Worm (Caenorhabditis elegans) whole organism, L3 larva: ENCODE measurements around the gene E02H1.5.
A peak's percentile ranks its signal among the peaks of the same experiment; 100 is the strongest.

Experiments used
- R02D3.7 ChIP-seq: fragments of 150-350 bp; optimal IDR thresholded peaks from 2 replicates; lab custom pipeline; 2014; ENCODE audit warnings: missing biosample characterization, missing genetic modification characterization
- ZK546.5 ChIP-seq: sonication (generic microtip); optimal IDR thresholded peaks from 2 replicates; lab custom pipeline; 2017; ENCODE audit warnings: missing biosample characterization, missing genetic modification characterization
- aly-2 ChIP-seq: fragments of 150-350 bp; optimal IDR thresholded peaks from 2 replicates; lab custom pipeline; 2014; ENCODE audit warnings: missing biosample characterization, missing genetic modification characterization
- ama-1 ChIP-seq: fragments of 150-350 bp; optimal IDR thresholded peaks from 2 replicates; lab custom pipeline; 2018
- ceh-16 ChIP-seq: sonication (generic microtip); optimal IDR thresholded peaks from 2 replicates; lab custom pipeline; 2017; ENCODE audit warnings: missing biosample characterization, missing genetic modification characterization
- ceh-28 ChIP-seq: fragments of 150-350 bp; optimal IDR thresholded peaks from 2 replicates; lab custom pipeline; 2014; ENCODE audit warnings: missing biosample characterization, missing genetic modification reagents, missing genetic modification characterization
- ceh-82 ChIP-seq: fragments of 150-350 bp; optimal IDR thresholded peaks from 2 replicates; lab custom pipeline; 2014; ENCODE audit warnings: missing biosample characterization, missing genetic modification characterization
- ceh-9 ChIP-seq: sonication (generic microtip); optimal IDR thresholded peaks from 2 replicates; lab custom pipeline; 2018; ENCODE audit warnings: missing biosample characterization, missing genetic modification characterization
- daf-12 ChIP-seq: fragments of 150-350 bp; optimal IDR thresholded peaks from 2 replicates; lab custom pipeline; 2014; ENCODE audit warnings: missing biosample characterization, missing genetic modification reagents, missing genetic modification characterization
- egl-27 ChIP-seq: sonication (generic microtip); optimal IDR thresholded peaks from 4 replicates; lab custom pipeline; 2017; ENCODE audit warnings: missing biosample characterization, missing genetic modification reagents, missing genetic modification characterization
- egl-5 ChIP-seq: fragments of 150-350 bp; optimal IDR thresholded peaks from 2 replicates; lab custom pipeline; 2017; ENCODE audit warnings: missing biosample characterization, missing genetic modification reagents, missing genetic modification characterization, inconsistent platforms
- elt-1 ChIP-seq: fragments of 150-350 bp; optimal IDR thresholded peaks from 2 replicates; lab custom pipeline; 2014; ENCODE audit warnings: missing biosample characterization, missing genetic modification characterization
- elt-2 ChIP-seq: sonication (generic microtip); optimal IDR thresholded peaks from 2 replicates; lab custom pipeline; 2016; ENCODE audit warnings: missing genetic modification reagents, mild to moderate bottlenecking, missing genetic modification characterization, missing compliant biosample characterization
- elt-3 ChIP-seq, 3 experiments: fragments of 150-350 bp in 1 of 3; sonication (generic microtip) in 2 of 3; optimal IDR thresholded peaks; 2 replicates in 2 of 3; 4 replicates in 1 of 3; lab custom pipeline; 2014 to 2017; ENCODE audit warnings: missing biosample characterization in 3 of 3, missing genetic modification characterization in 3 of 3
- eor-1 ChIP-seq, 2 experiments: fragments of 150-350 bp; optimal IDR thresholded peaks; 2 replicates each; lab custom pipeline; 2014 to 2018; ENCODE audit warnings: missing biosample characterization in 2 of 2, missing genetic modification characterization in 2 of 2
- fkh-10 ChIP-seq: sonication (generic microtip); optimal IDR thresholded peaks from 2 replicates; lab custom pipeline; 2017; ENCODE audit warnings: missing biosample characterization, missing genetic modification reagents, missing genetic modification characterization
- fkh-2 ChIP-seq: fragments of 150-350 bp; optimal IDR thresholded peaks from 2 replicates; lab custom pipeline; 2014; ENCODE audit warnings: missing biosample characterization, missing genetic modification reagents, missing genetic modification characterization
- fos-1 ChIP-seq: fragments of 150-350 bp; optimal IDR thresholded peaks from 2 replicates; lab custom pipeline; 2014; ENCODE audit warnings: missing biosample characterization, missing genetic modification characterization
- hmg-11 ChIP-seq: sonication (generic microtip); optimal IDR thresholded peaks from 2 replicates; lab custom pipeline; 2016; ENCODE audit warnings: missing genetic modification characterization, missing compliant biosample characterization
- jun-1 ChIP-seq: fragments of 150-350 bp; optimal IDR thresholded peaks from 2 replicates; lab custom pipeline; 2014; ENCODE audit warnings: missing biosample characterization, missing genetic modification reagents, missing genetic modification characterization
- lin-15B ChIP-seq: fragments of 150-350 bp; optimal IDR thresholded peaks from 2 replicates; lab custom pipeline; 2014; ENCODE audit warnings: missing biosample characterization, missing genetic modification characterization
- lin-39 ChIP-seq: fragments of 150-350 bp; optimal IDR thresholded peaks from 2 replicates; lab custom pipeline; 2018; ENCODE audit warnings: missing biosample characterization, missing genetic modification reagents, missing genetic modification characterization
- lsy-12 ChIP-seq: sonication (generic microtip); optimal IDR thresholded peaks from 2 replicates; lab custom pipeline; 2016; ENCODE audit warnings: mild to moderate bottlenecking, missing genetic modification characterization, missing compliant biosample characterization
- mdl-1 ChIP-seq: fragments of 150-350 bp; optimal IDR thresholded peaks from 2 replicates; lab custom pipeline; 2014; ENCODE audit warnings: missing biosample characterization, missing genetic modification characterization
- mml-1 ChIP-seq: fragments of 150-350 bp; sonication (generic microtip); optimal IDR thresholded peaks from 3 replicates; lab custom pipeline; 2014; ENCODE audit warnings: missing biosample characterization, missing genetic modification characterization
- nfya-1 ChIP-seq: sonication (generic microtip); optimal IDR thresholded peaks from 2 replicates; lab custom pipeline; 2017; ENCODE audit warnings: missing genetic modification characterization, mild to moderate bottlenecking, missing compliant biosample characterization, antibody characterized with exemption, moderate library complexity; ENCODE audit not compliant: insufficient read depth
- nhr-11 ChIP-seq: fragments of 150-350 bp; optimal IDR thresholded peaks from 2 replicates; lab custom pipeline; 2014; ENCODE audit warnings: missing biosample characterization, missing genetic modification characterization
- nhr-12 ChIP-seq: fragments of 150-350 bp; optimal IDR thresholded peaks from 2 replicates; lab custom pipeline; 2014; ENCODE audit warnings: missing biosample characterization, missing genetic modification characterization
- nhr-23 ChIP-seq: fragments of 150-350 bp; optimal IDR thresholded peaks from 2 replicates; lab custom pipeline; 2014; ENCODE audit warnings: missing biosample characterization, missing genetic modification reagents, missing genetic modification characterization
- nhr-237 ChIP-seq: fragments of 150-350 bp; optimal IDR thresholded peaks from 2 replicates; lab custom pipeline; 2014; ENCODE audit warnings: missing biosample characterization, missing genetic modification characterization
- nhr-25 ChIP-seq: sonication (generic microtip); optimal IDR thresholded peaks from 2 replicates; lab custom pipeline; 2017; ENCODE audit warnings: missing biosample characterization, missing genetic modification characterization
- nhr-28 ChIP-seq: fragments of 150-350 bp; optimal IDR thresholded peaks from 2 replicates; lab custom pipeline; 2014; ENCODE audit warnings: missing biosample characterization, missing genetic modification characterization
- nhr-43 ChIP-seq: sonication (generic microtip); optimal IDR thresholded peaks from 2 replicates; lab custom pipeline; 2016; ENCODE audit warnings: mild to moderate bottlenecking, missing genetic modification characterization, missing compliant biosample characterization; ENCODE audit not compliant: poor library complexity, severe bottlenecking
- nhr-67 ChIP-seq: fragments of 150-350 bp; optimal IDR thresholded peaks from 2 replicates; lab custom pipeline; 2014; ENCODE audit warnings: missing biosample characterization, missing genetic modification characterization
- nhr-76 ChIP-seq: fragments of 150-350 bp; sonication (generic microtip); optimal IDR thresholded peaks from 5 replicates; lab custom pipeline; 2014; ENCODE audit warnings: missing biosample characterization, missing genetic modification characterization
- nhr-77 ChIP-seq: fragments of 150-350 bp; optimal IDR thresholded peaks from 2 replicates; lab custom pipeline; 2014; ENCODE audit warnings: missing biosample characterization, missing genetic modification characterization
- pha-4 ChIP-seq: fragments of 150-350 bp; optimal IDR thresholded peaks from 2 replicates; lab custom pipeline; 2014; ENCODE audit warnings: missing biosample characterization, missing genetic modification reagents, missing genetic modification characterization
- pqm-1 ChIP-seq: fragments of 150-350 bp; optimal IDR thresholded peaks from 2 replicates; lab custom pipeline; 2017; ENCODE audit warnings: missing biosample characterization, missing genetic modification characterization, inconsistent platforms
- sea-2 ChIP-seq: fragments of 150-350 bp; sonication (generic microtip); optimal IDR thresholded peaks from 4 replicates; lab custom pipeline; 2014; ENCODE audit warnings: missing biosample characterization, missing genetic modification reagents, missing genetic modification characterization
- skn-1 ChIP-seq: fragments of 150-350 bp; optimal IDR thresholded peaks from 2 replicates; lab custom pipeline; 2014; ENCODE audit warnings: missing biosample characterization, missing genetic modification characterization
- snpc-4 ChIP-seq: fragments of 150-350 bp; optimal IDR thresholded peaks from 2 replicates; lab custom pipeline; 2014; ENCODE audit warnings: missing biosample characterization, missing genetic modification characterization
- tbx-2 ChIP-seq: sonication (generic microtip); optimal IDR thresholded peaks from 2 replicates; lab custom pipeline; 2016; ENCODE audit warnings: mild to moderate bottlenecking, missing genetic modification characterization, missing compliant biosample characterization
- unc-39 ChIP-seq: sonication (generic microtip); optimal IDR thresholded peaks from 4 replicates; lab custom pipeline; 2017; ENCODE audit warnings: missing biosample characterization, missing genetic modification characterization
- unc-62 ChIP-seq: fragments of 150-350 bp; sonication (generic microtip); optimal IDR thresholded peaks from 4 replicates; lab custom pipeline; 2014; ENCODE audit warnings: missing biosample characterization, missing genetic modification reagents, missing genetic modification characterization
- zag-1 ChIP-seq: fragments of 150-350 bp; optimal IDR thresholded peaks from 2 replicates; lab custom pipeline; 2014; ENCODE audit warnings: missing biosample characterization, missing genetic modification characterization
- ztf-11 ChIP-seq: fragments of 150-350 bp; optimal IDR thresholded peaks from 2 replicates; lab custom pipeline; 2014; ENCODE audit warnings: missing biosample characterization, missing genetic modification characterization
- ztf-4 ChIP-seq: fragments of 150-350 bp; optimal IDR thresholded peaks from 2 replicates; lab custom pipeline; 2014; ENCODE audit warnings: missing biosample characterization, missing genetic modification characterization

Gene E02H1.5

ce11 chrII:9603419-9603818 is 8.4 kb downstream of the E02H1.5 start:
- TF ChIP-seq sea-2, result no peak
- no peak for TF ChIP-seq fkh-10 (GFP tag; lab: Kevin White, UChicago)
- TF ChIP-seq ceh-28 (tag; lab: Kevin White, UChicago), result peak; percentile 81
- peak; percentile 74 for TF ChIP-seq tbx-2
- TF ChIP-seq pqm-1, result peak; percentile 98
- TF ChIP-seq nhr-28 (tag; lab: Kevin White, UChicago), result no peak
- TF ChIP-seq hmg-11 (tag; lab: Kevin White, UChicago), result peak; percentile 87
- TF ChIP-seq nhr-76 (tag; lab: Kevin White, UChicago), result peak; percentile 67
- TF ChIP-seq jun-1 (tag; lab: Kevin White, UChicago), result peak; percentile 97
- peak; percentile 86 for TF ChIP-seq lin-39 (tag; lab: Kevin White, UChicago)
- no peak for TF ChIP-seq ceh-82 (tag; lab: Kevin White, UChicago)
- TF ChIP-seq lsy-12, result peak; percentile 86
- TF ChIP-seq fos-1 (tag; lab: Kevin White, UChicago), result no peak
- no peak for TF ChIP-seq unc-39
- TF ChIP-seq ztf-11 (tag; lab: Kevin White, UChicago), result no peak
- TF ChIP-seq mml-1 (tag; lab: Kevin White, UChicago), result peak; percentile 69
- peak; percentile 94 for TF ChIP-seq nfya-1
- peak; percentile 86 for TF ChIP-seq skn-1 (tag; lab: Kevin White, UChicago)
- TF ChIP-seq egl-5, result peak; percentile 92
- peak; percentile 10 for TF ChIP-seq daf-12 (tag; lab: Kevin White, UChicago)
- peak; percentile 96 for TF ChIP-seq nhr-23
- peak; percentile 75 for TF ChIP-seq ama-1 (lab: Kevin White, UChicago)
- peak; percentile 42 for TF ChIP-seq snpc-4 (tag; lab: Kevin White, UChicago)
- TF ChIP-seq fkh-2, result peak; percentile 88
- TF ChIP-seq aly-2, result no peak
- no peak for TF ChIP-seq ceh-9 (tag; lab: Kevin White, UChicago)
- TF ChIP-seq elt-1 (tag; lab: Kevin White, UChicago), result peak; percentile 73
- TF ChIP-seq unc-62 (GFP tag; lab: Kevin White, UChicago), result peak; percentile 91
- TF ChIP-seq nhr-237 (tag; lab: Kevin White, UChicago), result no peak
- TF ChIP-seq ztf-4 (tag; lab: Kevin White, UChicago), result peak; percentile 75
- TF ChIP-seq nhr-67 (tag; lab: Kevin White, UChicago), result no peak
- TF ChIP-seq pha-4 (tag; lab: Kevin White, UChicago), result peak; percentile 99
- TF ChIP-seq zag-1 (tag; lab: Kevin White, UChicago), result no peak
- peak in 2 of 3 experiments; percentile 9 to 91 for TF ChIP-seq elt-3 (tag; optimal IDR thresholded peaks at IDR 0.05; lab: Kevin White, UChicago)
- no peak for TF ChIP-seq nhr-77 (tag; lab: Kevin White, UChicago)
- no peak for TF ChIP-seq eor-1 (tag; optimal IDR thresholded peaks at IDR 0.05; lab: Kevin White, UChicago)
- TF ChIP-seq nhr-12, result no peak
- TF ChIP-seq nhr-25 (tag; lab: Kevin White, UChicago), result peak; percentile 97
- TF ChIP-seq mdl-1 (tag; lab: Kevin White, UChicago), result peak; percentile 100
- TF ChIP-seq nhr-11 (tag; lab: Kevin White, UChicago), result peak; percentile 98
- TF ChIP-seq ZK546.5 (tag; lab: Kevin White, UChicago), result no peak
- no peak for TF ChIP-seq ceh-16 (tag; lab: Kevin White, UChicago)
- peak; percentile 63 for TF ChIP-seq lin-15B (tag; lab: Kevin White, UChicago)
- peak; percentile 41 for TF ChIP-seq egl-27 (tag; lab: Kevin White, UChicago)
- peak; percentile 91 for TF ChIP-seq elt-2 (tag; lab: Kevin White, UChicago)
- TF ChIP-seq R02D3.7, result peak; percentile 52
- TF ChIP-seq nhr-43 (tag; lab: Kevin White, UChicago), result peak; percentile 97
